Worm (Caenorhabditis elegans) whole organism, midembryonic: ENCODE measurements around the gene K03B4.8.

Experiments used
- T22C8.4 ChIP-seq: fragments of 200-800 bp; sonication (Bioruptor generic); IDR thresholded peaks from 2 replicates; pipeline ENCODE4 v1.3.6; 2022; ENCODE audit warnings: missing genetic modification characterization, missing compliant biosample characterization
- klf-2 ChIP-seq: fragments of 200-800 bp; sonication (Bioruptor generic); conservative IDR thresholded peaks from 2 replicates; pipeline ENCODE4 v1.3.6; 2022; ENCODE audit warnings: missing genetic modification reagents, missing genetic modification characterization, missing compliant biosample characterization
- ztf-29 ChIP-seq: fragments of 200-800 bp; sonication (Bioruptor generic); IDR thresholded peaks from 2 replicates; pipeline ENCODE4 v1.3.6; 2022; ENCODE audit warnings: missing genetic modification reagents, missing genetic modification characterization, missing compliant biosample characterization

- TF ChIP-seq klf-2 (GFP tag; lab: Robert Waterston, UW), result no peak
- no peak for TF ChIP-seq T22C8.4 (GFP tag; lab: Robert Waterston, UW)
- TF ChIP-seq ztf-29 (GFP tag; lab: Robert Waterston, UW), result no peak
Observed at ce11 chrV:4626344-4626743, 48.1 kb downstream of the K03B4.8 start.
